Fruit fly (Drosophila melanogaster): ENCODE measurements around the gene Hacd1.

DNA sequence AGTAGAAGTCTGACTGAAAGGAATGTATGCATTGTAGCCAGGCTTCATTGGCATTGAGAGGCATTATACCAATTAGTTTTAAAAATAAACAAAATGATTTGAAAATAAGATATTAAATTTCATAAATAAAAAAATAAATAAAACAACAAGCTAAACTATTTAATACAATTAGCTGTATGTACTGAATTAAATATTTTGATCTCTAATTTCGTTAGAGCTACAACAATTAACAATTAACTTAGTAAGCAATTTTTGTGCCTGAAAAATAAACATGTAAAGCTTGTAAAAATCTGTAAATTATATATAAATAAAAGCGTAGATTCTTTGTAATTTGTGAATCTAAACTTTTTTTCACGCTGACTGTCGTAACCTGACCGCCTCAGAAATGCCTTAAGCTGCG, 5.8 kb upstream of the Hacd1 start, which contains the start of gene Rh5:
- TF ChIP-seq CG3919 (GFP tag; optimal IDR thresholded peaks at IDR 0.05) = no peak
- TF ChIP-seq CG10631 (GFP tag; optimal IDR thresholded peaks at IDR 0.05) = no peak
- TF ChIP-seq Hr38 (GFP tag; optimal IDR thresholded peaks at IDR 0.05) = no peak
- TF ChIP-seq spab (GFP tag; optimal IDR thresholded peaks at IDR 0.05) = no peak
- TF ChIP-seq CG6792 (GFP tag; optimal IDR thresholded peaks at IDR 0.05) = no peak
- TF ChIP-seq CG32006 (GFP tag; optimal IDR thresholded peaks at IDR 0.05) = no peak

All from whole organism, prepupa.